Worm (Caenorhabditis elegans): Measurements from ENCODE around the gene msp-32.

DNA sequence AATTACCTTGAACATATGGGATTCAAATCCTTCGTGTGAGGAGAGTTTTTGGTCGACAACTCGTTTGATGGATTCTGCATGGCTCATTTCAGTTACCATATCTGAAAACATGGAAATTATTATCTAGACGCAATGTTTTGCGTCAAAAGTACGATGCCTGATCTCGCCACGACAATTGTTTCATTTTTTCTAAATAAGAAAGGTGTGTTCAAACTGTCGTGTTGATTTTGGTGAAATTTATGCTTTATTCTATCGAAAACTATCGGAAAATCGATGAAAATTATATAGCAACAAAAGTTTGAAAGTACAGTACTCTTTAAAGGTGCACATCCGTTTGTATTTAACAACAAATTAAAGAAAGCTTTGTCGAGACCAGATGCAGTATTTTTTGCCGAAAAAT, 42.4 kb downstream of the msp-32 start, which contains the start of gene cblc-1:
- TF ChIP-seq pha-4 (tag; optimal IDR thresholded peaks at IDR 0.05) (no peak), ceh-58 (GFP tag; IDR thresholded peaks at IDR 0.05) (no peak), F39B2.1 (GFP tag; IDR thresholded peaks at IDR 0.05) (no peak), ama-1 (optimal IDR thresholded peaks at IDR 0.05) (no peak), ama-1 (GFP tag; optimal IDR thresholded peaks at IDR 0.05) (no peak), bed-1 (GFP tag; IDR thresholded peaks at IDR 0.05) (no peak), gei-17 (GFP tag; optimal IDR thresholded peaks at IDR 0.05) (no peak), nhr-90 (tag; optimal IDR thresholded peaks at IDR 0.05) (no peak), Y56A3A.18 (GFP tag; IDR thresholded peaks at IDR 0.05) (no peak)
